Worm (Caenorhabditis elegans) whole organism, early embryonic: ENCODE data around the gene ctsa-3.1.
A peak's percentile ranks its signal among the peaks of the same experiment; 100 is the strongest.

Experiments used
- B0310.2 ChIP-seq: sonication (generic microtip); optimal IDR thresholded peaks from 2 replicates; lab custom pipeline; 2016; ENCODE audit warnings: mild to moderate bottlenecking, missing genetic modification characterization, missing compliant biosample characterization
- ama-1 ChIP-seq: fragments of 150-350 bp; optimal IDR thresholded peaks from 2 replicates; lab custom pipeline; 2014
- ceh-13 ChIP-seq: fragments of 200-800 bp; sonication (Bioruptor generic); optimal IDR thresholded peaks from 2 replicates; lab custom pipeline; 2018; ENCODE audit warnings: mild to moderate bottlenecking, missing genetic modification characterization, missing compliant biosample characterization
- flt-1 ChIP-seq: fragments of 200-800 bp; sonication (Bioruptor generic); IDR thresholded peaks from 2 replicates; pipeline ENCODE4 v1.3.6; 2022; ENCODE audit warnings: missing genetic modification characterization, missing compliant biosample characterization
- hmbx-1 ChIP-seq: sonication (generic microtip); optimal IDR thresholded peaks from 2 replicates; lab custom pipeline; 2016; ENCODE audit warnings: mild to moderate bottlenecking, missing genetic modification characterization, missing compliant biosample characterization
- hmg-4 ChIP-seq: fragments of 200-800 bp; sonication (Bioruptor generic); optimal IDR thresholded peaks from 2 replicates; lab custom pipeline; 2018; ENCODE audit warnings: mild to moderate bottlenecking, missing genetic modification characterization, missing compliant biosample characterization
- hnd-1 ChIP-seq: sonication (generic microtip); optimal IDR thresholded peaks from 2 replicates; lab custom pipeline; 2016; ENCODE audit warnings: missing genetic modification characterization, missing compliant biosample characterization
- pes-1 ChIP-seq: fragments of 200-800 bp; sonication (Bioruptor generic); IDR thresholded peaks from 2 replicates; pipeline ENCODE4 v1.3.6; 2022; ENCODE audit warnings: missing genetic modification reagents, missing genetic modification characterization, missing compliant biosample characterization
- scrt-1 ChIP-seq: fragments of 200-800 bp; sonication (Bioruptor generic); IDR thresholded peaks from 2 replicates; pipeline ENCODE4 v1.3.6; 2022; ENCODE audit warnings: missing genetic modification characterization, missing compliant biosample characterization
- sea-1 ChIP-seq: fragments of 200-800 bp; sonication (Bioruptor generic); conservative IDR thresholded peaks from 2 replicates; pipeline ENCODE4 v1.3.6; 2022; ENCODE audit warnings: missing genetic modification characterization, missing compliant biosample characterization
- tbx-37 ChIP-seq: fragments of 200-800 bp; sonication (Bioruptor generic); conservative IDR thresholded peaks from 2 replicates; pipeline ENCODE4 v1.3.6; 2022; ENCODE audit warnings: missing genetic modification reagents, missing genetic modification characterization, missing compliant biosample characterization

DNA sequence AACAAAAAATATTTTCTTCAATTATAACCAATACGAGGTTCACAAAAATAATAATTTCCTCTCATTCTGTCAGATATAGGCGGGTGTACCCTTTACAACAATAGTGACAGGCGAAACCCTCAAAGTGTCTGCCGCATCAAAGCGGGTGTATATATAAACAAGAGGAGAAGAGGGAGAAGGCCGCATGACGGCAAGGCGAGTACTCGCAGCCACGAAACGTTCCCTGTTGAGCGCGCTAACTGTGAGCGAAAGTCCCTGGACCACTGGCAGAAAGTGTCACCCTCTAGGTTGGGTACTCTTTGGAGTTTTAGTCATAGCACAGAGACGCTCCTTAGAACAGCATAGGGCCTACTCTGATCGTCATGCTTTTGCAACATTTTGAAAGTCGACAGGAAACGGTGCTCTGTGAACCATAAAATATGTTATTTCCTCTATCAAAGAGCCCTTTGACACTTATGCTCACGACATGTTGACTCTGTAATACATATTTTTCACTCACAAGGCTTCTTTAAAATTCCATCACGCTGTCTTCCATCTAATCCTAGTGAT lies 32.5 kb upstream of the ctsa-3.1 start, which contains the start of gene pcrg-1:
- TF ChIP-seq B0310.2: peak; percentile 85
- TF ChIP-seq flt-1 (GFP tag; lab: Robert Waterston, UW): peak; percentile 89
- no peak for TF ChIP-seq ama-1
- peak; percentile 93 for TF ChIP-seq pes-1 (GFP tag; lab: Robert Waterston, UW)
- TF ChIP-seq sea-1 (GFP tag; lab: Robert Waterston, UW): peak; percentile 93
- TF ChIP-seq hnd-1 (tag; lab: Kevin White, UChicago): peak; percentile 75
- peak; percentile 92 for TF ChIP-seq tbx-37
- TF ChIP-seq ceh-13: peak; percentile 90
- TF ChIP-seq hmg-4 (GFP tag; lab: Kevin White, UChicago): peak; percentile 99
- peak; percentile 90 for TF ChIP-seq scrt-1
- peak; percentile 62 for TF ChIP-seq hmbx-1 (tag; lab: Kevin White, UChicago)
